Worm (Caenorhabditis elegans) whole organism, late embryonic: Measurements from ENCODE around the gene ent-3.

Experiments used
- ama-1 ChIP-seq: fragments of 150-350 bp; optimal IDR thresholded peaks from 2 replicates; lab custom pipeline; 2014
- ceh-18 ChIP-seq: sonication (generic microtip); optimal IDR thresholded peaks from 2 replicates; lab custom pipeline; 2016; ENCODE audit warnings: missing genetic modification characterization, missing compliant biosample characterization
- ceh-22 ChIP-seq: sonication (generic microtip); optimal IDR thresholded peaks from 2 replicates; lab custom pipeline; 2017; ENCODE audit warnings: missing biosample characterization, missing genetic modification characterization
- ceh-31 ChIP-seq: sonication (generic microtip); optimal IDR thresholded peaks from 2 replicates; lab custom pipeline; 2016; ENCODE audit warnings: missing genetic modification characterization, missing compliant biosample characterization
- ceh-34 ChIP-seq: sonication (generic microtip); optimal IDR thresholded peaks from 2 replicates; lab custom pipeline; 2016; ENCODE audit warnings: mild to moderate bottlenecking, missing genetic modification characterization, missing compliant biosample characterization
- che-1 ChIP-seq: sonication (generic microtip); optimal IDR thresholded peaks from 2 replicates; lab custom pipeline; 2016; ENCODE audit warnings: mild to moderate bottlenecking, missing genetic modification characterization, missing compliant biosample characterization
- elt-2 ChIP-seq: sonication (generic microtip); optimal IDR thresholded peaks from 2 replicates; lab custom pipeline; 2016; ENCODE audit warnings: missing genetic modification reagents, missing genetic modification characterization, missing compliant biosample characterization
- ets-4 ChIP-seq: sonication (generic microtip); optimal IDR thresholded peaks from 2 replicates; lab custom pipeline; 2016; ENCODE audit warnings: missing genetic modification characterization, missing compliant biosample characterization
- hlh-13 ChIP-seq: fragments of 200-800 bp; sonication (Bioruptor generic); optimal IDR thresholded peaks from 2 replicates; lab custom pipeline; 2018; ENCODE audit warnings: mild to moderate bottlenecking, missing genetic modification characterization, missing compliant biosample characterization
- madf-2 ChIP-seq: sonication (generic microtip); optimal IDR thresholded peaks from 2 replicates; lab custom pipeline; 2017; ENCODE audit warnings: missing genetic modification characterization, missing compliant biosample characterization
- nfya-1 ChIP-seq: sonication (generic microtip); optimal IDR thresholded peaks from 2 replicates; lab custom pipeline; 2017; ENCODE audit warnings: missing genetic modification characterization, mild to moderate bottlenecking, missing compliant biosample characterization, antibody characterized with exemption, moderate library complexity
- ttx-3 ChIP-seq: sonication (generic microtip); optimal IDR thresholded peaks from 2 replicates; lab custom pipeline; 2016; ENCODE audit warnings: missing genetic modification reagents, missing genetic modification characterization, missing compliant biosample characterization
- unc-42 ChIP-seq: sonication (generic microtip); optimal IDR thresholded peaks from 2 replicates; lab custom pipeline; 2016; ENCODE audit warnings: missing genotype, missing genetic modification characterization, missing compliant biosample characterization
- unc-86 ChIP-seq: sonication (generic microtip); optimal IDR thresholded peaks from 2 replicates; lab custom pipeline; 2016; ENCODE audit warnings: missing genetic modification characterization, missing compliant biosample characterization
- zip-5 ChIP-seq: sonication (generic microtip); optimal IDR thresholded peaks from 2 replicates; lab custom pipeline; 2016; ENCODE audit warnings: missing genetic modification characterization, missing compliant biosample characterization

Gene ent-3

DNA sequence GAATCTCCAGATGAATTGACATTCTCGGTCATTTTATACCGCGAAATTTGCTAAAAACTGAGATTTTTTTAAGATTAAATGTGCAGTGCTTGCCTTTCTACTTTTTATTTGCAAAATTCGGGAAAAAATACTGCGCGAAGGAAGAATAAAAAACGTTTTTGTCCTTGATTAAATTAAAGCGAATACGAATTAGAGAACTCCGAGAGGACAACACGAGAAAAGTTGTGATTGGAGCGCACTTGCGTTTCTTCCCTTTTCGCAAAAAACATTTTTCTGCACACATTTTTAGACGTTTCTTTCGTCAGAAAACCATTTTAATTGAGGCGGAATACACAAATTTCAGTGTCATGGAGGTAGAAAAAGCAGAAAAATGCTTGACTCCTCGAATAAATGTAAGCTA, 50.4 kb downstream of the ent-3 start, which contains the start of the genes trm-1 and ints-2:
TSS of gene trm-1 (minus strand) at position 175 of the 400 bp plus-strand sequence.
TSS of gene ints-2 (plus strand) at position 249 of the 400 bp plus-strand sequence.
- TF ChIP-seq nfya-1 (tag; lab: Kevin White, UChicago) (peak; percentile 2), ceh-18 (peak; percentile 26), hlh-13 (GFP tag; lab: Kevin White, UChicago) (no peak), unc-42 (tag; lab: Kevin White, UChicago) (peak; percentile 98), ceh-34 (no peak), ets-4 (tag; lab: Kevin White, UChicago) (no peak), ttx-3 (no peak), che-1 (tag; lab: Kevin White, UChicago) (no peak), elt-2 (tag; lab: Kevin White, UChicago) (no peak), ceh-31 (tag; lab: Kevin White, UChicago) (peak; percentile 50), ama-1 (no peak), ceh-22 (no peak), unc-86 (no peak), zip-5 (tag; lab: Kevin White, UChicago) (no peak), madf-2 (tag; lab: Kevin White, UChicago) (no peak)

- peak; percentile 40 for TF ChIP-seq elt-2 (tag; lab: Kevin White, UChicago)
- TF ChIP-seq madf-2 (tag; lab: Kevin White, UChicago): no peak
Observed at ce11 chrV:14182860-14183259, 53.0 kb downstream of the ent-3 start, which contains the start of gene cest-2.3. cest-2.3 (minus strand) TSS chrV:14182960.
